Worm (Caenorhabditis elegans): ENCODE results near the gene C47E8.9.

The C47E8.9 gene

DNA sequence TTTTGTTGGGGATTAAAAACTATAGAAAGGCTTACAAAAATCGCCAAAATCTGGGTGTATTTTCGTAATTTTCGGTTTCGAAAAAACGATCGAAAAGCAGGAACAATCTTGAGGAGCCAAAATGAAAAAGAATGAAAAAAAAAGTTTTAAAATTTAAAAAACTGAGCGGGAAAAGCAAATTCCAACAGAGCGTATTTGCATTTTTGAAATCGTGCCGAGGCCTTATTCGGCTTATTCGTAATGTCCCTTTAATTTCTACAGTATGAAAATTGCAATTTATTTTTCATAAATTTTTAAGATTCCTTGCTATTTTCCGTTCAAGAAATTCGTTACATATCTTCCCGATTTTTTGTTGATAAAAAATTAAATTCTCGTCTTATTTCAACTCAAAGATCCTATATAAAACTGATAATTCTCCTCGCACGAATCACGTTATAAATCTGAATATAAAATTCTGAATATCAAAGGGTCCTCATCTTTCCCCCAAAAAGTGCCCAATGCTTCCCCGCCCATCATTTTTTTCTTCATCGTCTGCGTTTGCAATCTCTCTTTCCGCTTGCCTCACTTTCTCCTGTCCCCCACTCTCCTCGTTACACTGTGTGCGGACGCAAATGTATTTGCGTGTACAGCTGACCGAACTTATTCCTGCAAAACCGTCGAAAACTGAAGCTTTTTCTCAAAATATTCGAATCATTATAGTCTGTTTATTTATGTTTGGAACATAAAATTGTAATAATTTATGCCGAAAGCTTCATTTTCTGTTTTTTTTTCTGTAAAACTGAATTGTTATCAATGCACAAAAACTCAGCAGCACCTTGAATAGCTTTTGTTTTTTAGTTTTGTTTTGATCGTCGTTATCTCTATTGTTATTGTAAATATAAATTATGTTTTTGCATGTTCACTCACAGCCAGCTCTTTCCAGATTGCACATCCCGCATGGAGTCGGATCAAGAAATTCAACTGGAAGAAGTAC is 17.0 kb upstream of the C47E8.9 start, which contains the start of the genes rfc-1 and pmp-3 (continued):
- TF ChIP-seq egl-18 (GFP tag; IDR thresholded peaks at IDR 0.05) (no peak), F49E8.2 (tag; optimal IDR thresholded peaks at IDR 0.05; ENCODE audit: insufficient read depth) (peak; percentile 69), ceh-79 (tag; optimal IDR thresholded peaks at IDR 0.05) (no peak), somi-1 (GFP tag; optimal IDR thresholded peaks at IDR 0.05) (no peak), attf-5 (GFP tag; optimal IDR thresholded peaks at IDR 0.05) (no peak), mxl-1 (tag; optimal IDR thresholded peaks at IDR 0.05) (no peak), dox-1 (GFP tag; IDR thresholded peaks at IDR 0.05) (peak; percentile 23; the same call in 1 of the 2 replicates), ceh-100 (GFP tag; IDR thresholded peaks at IDR 0.05) (no peak), Y56A3A.18 (GFP tag; IDR thresholded peaks at IDR 0.05) (no peak), nfyb-1 (GFP tag; IDR thresholded peaks at IDR 0.05) (no peak), aptf-2 (GFP tag; conservative IDR thresholded peaks at IDR 0.05) (no peak), ekl-4 (GFP tag; IDR thresholded peaks at IDR 0.05) (no peak), nhr-120 (GFP tag; IDR thresholded peaks at IDR 0.05) (no peak), nhr-90 (tag; optimal IDR thresholded peaks at IDR 0.05) (no peak), B0261.1 (tag; optimal IDR thresholded peaks at IDR 0.05) (no peak), egl-44 (GFP tag; IDR thresholded peaks at IDR 0.05) (no peak), ZK185.1 (tag; optimal IDR thresholded peaks at IDR 0.05; ENCODE audit: poor library complexity, severe bottlenecking) (no peak), lin-26 (GFP tag; IDR thresholded peaks at IDR 0.05) (no peak), madf-8 (GFP tag; conservative IDR thresholded peaks at IDR 0.05) (peak; percentile 78), F10E7.11 (tag; optimal IDR thresholded peaks at IDR 0.05) (no peak), lsl-1 (GFP tag; optimal IDR thresholded peaks at IDR 0.05) (peak; percentile 87), F52B5.7 (tag; optimal IDR thresholded peaks at IDR 0.05) (no peak), hsf-1 (GFP tag; IDR thresholded peaks at IDR 0.05) (0 out of 2 replicates have a peak, but pooled peaks have one; percentile 33), let-526 (GFP tag; IDR thresholded peaks at IDR 0.05) (no peak), ceh-27 (GFP tag; optimal IDR thresholded peaks at IDR 0.05) (no peak), ztf-22 (GFP tag; optimal IDR thresholded peaks at IDR 0.05) (no peak), ztf-18 (tag; optimal IDR thresholded peaks at IDR 0.05) (no peak), die-1 (tag; optimal IDR thresholded peaks at IDR 0.05) (no peak), B0336.3 (GFP tag; IDR thresholded peaks at IDR 0.05) (no peak), nhr-27 (tag; optimal IDR thresholded peaks at IDR 0.05) (no peak), dpff-1 (tag; optimal IDR thresholded peaks at IDR 0.05) (no peak), ets-4 (GFP tag; optimal IDR thresholded peaks at IDR 0.05) (no peak), lsy-27 (tag; optimal IDR thresholded peaks at IDR 0.05; ENCODE audit: borderline replicate concordance, insufficient read depth) (no peak), hlh-12 (tag; optimal IDR thresholded peaks at IDR 0.05) (no peak)

DNA sequence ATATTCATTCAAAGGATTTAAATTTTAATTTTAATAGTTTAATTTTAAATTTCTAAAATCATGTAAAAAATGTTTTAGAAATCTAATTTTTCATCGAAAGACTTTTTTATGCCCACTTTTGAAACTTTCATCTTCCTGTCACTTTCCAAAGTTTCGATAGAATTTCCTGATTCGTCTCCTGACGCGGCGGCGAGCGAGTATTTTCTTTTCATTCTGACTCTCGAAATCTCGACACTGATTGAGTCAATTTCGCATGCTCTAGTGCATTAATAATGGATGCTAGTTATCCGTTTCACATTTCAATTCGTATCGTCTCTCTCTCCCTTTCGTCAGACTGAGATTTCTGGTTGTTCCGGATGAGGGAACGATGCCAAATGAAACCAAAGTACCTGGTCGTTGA is 14.3 kb upstream of the C47E8.9 start:
- TF ChIP-seq F52B5.7 (tag; optimal IDR thresholded peaks at IDR 0.05) = no peak
- no peak for TF ChIP-seq dox-1 (GFP tag; IDR thresholded peaks at IDR 0.05)
- no peak for TF ChIP-seq gei-17 (GFP tag; optimal IDR thresholded peaks at IDR 0.05)

DNA sequence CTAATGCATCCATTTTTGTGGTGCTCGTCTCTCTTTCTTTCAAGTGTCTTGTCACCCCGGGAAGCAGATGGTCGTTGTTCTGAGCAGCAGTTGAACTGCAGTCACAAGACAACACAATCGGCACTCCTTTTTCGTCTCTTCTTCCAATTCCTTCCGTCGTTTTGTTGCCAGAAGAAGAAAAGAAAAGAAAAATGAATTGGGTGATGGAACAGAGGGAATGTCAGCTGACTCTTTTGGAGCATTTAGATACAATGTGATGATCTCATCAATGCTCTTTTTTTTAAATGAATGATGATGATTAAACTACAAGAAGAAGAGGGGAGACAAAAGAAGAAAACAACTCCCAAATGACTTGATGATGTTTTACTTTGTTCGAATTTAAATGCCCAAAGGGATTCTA is 13.2 kb upstream of the C47E8.9 start:
- no peak for TF ChIP-seq egl-44 (GFP tag; IDR thresholded peaks at IDR 0.05)
- no peak for TF ChIP-seq cebp-1 (GFP tag; IDR thresholded peaks at IDR 0.05)
- TF ChIP-seq cebp-1 (tag; optimal IDR thresholded peaks at IDR 0.05) = peak; percentile 19
